Fruit fly (Drosophila melanogaster) whole organism, embryonic: Measurements from ENCODE around the gene Muted.
A peak's percentile ranks its signal among the peaks of the same experiment; 100 is the strongest.

Experiments used
- Bdp1 ChIP-seq: fragments of 200-800 bp; sonication (Bioruptor generic); optimal IDR thresholded peaks from 3 replicates; lab custom pipeline; 2016; ENCODE audit warnings: missing biosample characterization, missing genetic modification characterization
- Bgb ChIP-seq: fragments of 200-800 bp; sonication (Bioruptor generic); IDR thresholded peaks from 2 replicates; pipeline ENCODE4 v1.3.6; 2022; ENCODE audit warnings: missing biosample characterization, missing genetic modification characterization; ENCODE audit not compliant: partially characterized antibody
- CG12299 ChIP-seq: fragments of 200-800 bp; sonication (Bioruptor generic); optimal IDR thresholded peaks from 2 replicates; lab custom pipeline; 2018; ENCODE audit warnings: missing biosample characterization, mild to moderate bottlenecking, missing genetic modification characterization
- CG12391 ChIP-seq: fragments of 200-800 bp; sonication (Bioruptor generic); optimal IDR thresholded peaks from 3 replicates; lab custom pipeline; 2018; ENCODE audit warnings: missing biosample characterization, mild to moderate bottlenecking, missing genetic modification characterization, moderate library complexity
- CG12659 ChIP-seq: fragments of 200-800 bp; sonication (Bioruptor generic); optimal IDR thresholded peaks from 3 replicates; lab custom pipeline; 2017; ENCODE audit warnings: mild to moderate bottlenecking, missing biosample characterization, missing genetic modification reagents, missing genetic modification characterization
- CG14860 ChIP-seq: fragments of 200-800 bp; sonication (Bioruptor generic); IDR thresholded peaks from 3 replicates; pipeline ENCODE4 v1.3.6; 2022; ENCODE audit warnings: missing biosample characterization, missing genetic modification characterization; ENCODE audit not compliant: partially characterized antibody
- CG16813 ChIP-seq: fragments of 200-800 bp; sonication (Bioruptor generic); IDR thresholded peaks from 3 replicates; pipeline ENCODE4 v1.3.6; 2022; ENCODE audit warnings: missing biosample characterization, missing genetic modification characterization; ENCODE audit not compliant: partially characterized antibody
- CG1792 ChIP-seq: fragments of 200-800 bp; sonication (Bioruptor generic); optimal IDR thresholded peaks from 2 replicates; lab custom pipeline; 2016; ENCODE audit warnings: missing biosample characterization, missing genetic modification characterization
- CG2202 ChIP-seq: fragments of 200-800 bp; sonication (Bioruptor generic); optimal IDR thresholded peaks from 2 replicates; lab custom pipeline; 2018; ENCODE audit warnings: missing biosample characterization, mild to moderate bottlenecking, missing genetic modification characterization
- CG2875 ChIP-seq: fragments of 200-800 bp; sonication (Bioruptor generic); optimal IDR thresholded peaks from 2 replicates; lab custom pipeline; 2017; ENCODE audit warnings: missing biosample characterization, mild to moderate bottlenecking, missing genetic modification characterization, missing genetic modification reagents
- CG6689 ChIP-seq: fragments of 200-800 bp; sonication (Bioruptor generic); IDR thresholded peaks from 2 replicates; pipeline ENCODE4 v1.3.6; 2022; ENCODE audit warnings: missing biosample characterization, missing genetic modification characterization
- CG6791 ChIP-seq: fragments of 200-800 bp; sonication (Bioruptor generic); IDR thresholded peaks from 3 replicates; pipeline ENCODE4 v1.3.6; 2022; ENCODE audit warnings: missing biosample characterization, missing genetic modification characterization; ENCODE audit not compliant: partially characterized antibody
- CG8290 ChIP-seq, 3 experiments: fragments of 200-800 bp; sonication (Bioruptor generic); optimal IDR thresholded peaks; 2 replicates each; lab custom pipeline; 2016 to 2019; ENCODE audit warnings: missing biosample characterization in 3 of 3, missing genetic modification characterization in 3 of 3, mild to moderate bottlenecking in 2 of 3, moderate library complexity in 1 of 3
- CG8359 ChIP-seq: fragments of 200-800 bp; sonication (Bioruptor generic); optimal IDR thresholded peaks from 2 replicates; lab custom pipeline; 2017; ENCODE audit warnings: missing biosample characterization, mild to moderate bottlenecking, missing genetic modification characterization, borderline replicate concordance
- Dip2 ChIP-seq: fragments of 200-800 bp; sonication (Bioruptor generic); IDR thresholded peaks from 2 replicates; pipeline ENCODE4 v1.3.6; 2022; ENCODE audit warnings: missing biosample characterization, missing genetic modification characterization
- Ets65A ChIP-seq: fragments of 200-800 bp; sonication (Bioruptor generic); peaks from one replicate; lab custom pipeline; 2016; ENCODE audit warnings: missing biosample characterization, missing genetic modification characterization
- Lim3 ChIP-seq: fragments of 200-800 bp; sonication (Bioruptor generic); IDR thresholded peaks from 2 replicates; pipeline ENCODE4 v1.3.6; 2022; ENCODE audit warnings: missing biosample characterization, missing genetic modification characterization
- Lpt ChIP-seq: fragments of >200 bp; optimal IDR thresholded peaks from 2 replicates; lab custom pipeline; 2018; ENCODE audit warnings: missing biosample characterization, missing genetic modification characterization
- MBD-R2 ChIP-seq: fragments of 200-800 bp; sonication (Bioruptor generic); IDR thresholded peaks from 2 replicates; pipeline ENCODE4 v1.3.6; 2022; ENCODE audit warnings: missing biosample characterization, missing genetic modification characterization
- Med ChIP-seq: fragments of 200-800 bp; sonication (Bioruptor generic); peaks from one replicate; lab custom pipeline; 2016; ENCODE audit warnings: missing biosample characterization, missing genetic modification characterization, mild to moderate bottlenecking, inconsistent platforms, moderate library complexity
- Opbp ChIP-seq: fragments of 200-800 bp; sonication (Bioruptor generic); IDR thresholded peaks from 3 replicates; pipeline ENCODE4 v1.3.6; 2022; ENCODE audit warnings: missing biosample characterization, missing genetic modification characterization; ENCODE audit not compliant: partially characterized antibody
- Scr ChIP-seq: fragments of 200-800 bp; sonication (Bioruptor generic); IDR thresholded peaks from 2 replicates; pipeline ENCODE4 v1.3.6; 2022; ENCODE audit warnings: missing biosample characterization, missing genetic modification characterization; ENCODE audit not compliant: partially characterized antibody
- Sry-δ ChIP-seq: fragments of 200-800 bp; sonication (Bioruptor generic); optimal IDR thresholded peaks from 2 replicates; lab custom pipeline; 2016; ENCODE audit warnings: missing biosample characterization, missing genetic modification characterization
- Vsx1 ChIP-seq: fragments of 200-800 bp; sonication (Bioruptor generic); optimal IDR thresholded peaks from 2 replicates; lab custom pipeline; 2017; ENCODE audit warnings: missing biosample characterization, mild to moderate bottlenecking, missing genetic modification characterization, missing genetic modification reagents
- Xrp1 ChIP-seq: fragments of 200-800 bp; sonication (Bioruptor generic); IDR thresholded peaks from 2 replicates; pipeline ENCODE4 v1.3.6; 2022; ENCODE audit warnings: missing biosample characterization, missing genetic modification characterization
- amos ChIP-seq: fragments of 200-800 bp; sonication (Bioruptor generic); IDR thresholded peaks from 2 replicates; pipeline ENCODE4 v1.3.6; 2022; ENCODE audit warnings: missing biosample characterization, missing genetic modification characterization; ENCODE audit not compliant: partially characterized antibody
- bsh ChIP-seq, 2 experiments: fragments of 200-800 bp; sonication (Bioruptor generic); optimal IDR thresholded peaks; 2 replicates each; lab custom pipeline; 2017 to 2018; ENCODE audit warnings: mild to moderate bottlenecking in 2 of 2, missing biosample characterization in 2 of 2, missing genetic modification characterization in 2 of 2, moderate library complexity in 1 of 2
- cad ChIP-seq: fragments of >200 bp; optimal IDR thresholded peaks from 2 replicates; lab custom pipeline; 2017; ENCODE audit warnings: missing biosample characterization, missing genetic modification characterization
- exex ChIP-seq: fragments of 200-800 bp; sonication (Bioruptor generic); optimal IDR thresholded peaks from 4 replicates; lab custom pipeline; 2018; ENCODE audit warnings: missing biosample characterization, mild to moderate bottlenecking, missing genetic modification characterization, moderate library complexity
- grn ChIP-seq: fragments of 200-800 bp; sonication (Bioruptor generic); optimal IDR thresholded peaks from 3 replicates; lab custom pipeline; 2017; ENCODE audit warnings: missing biosample characterization, missing genetic modification characterization
- lmd ChIP-seq: fragments of 200-800 bp; sonication (Bioruptor generic); IDR thresholded peaks from 2 replicates; pipeline ENCODE4 v1.3.6; 2022; ENCODE audit warnings: missing biosample characterization, missing genetic modification characterization
- mld ChIP-seq: fragments of 200-800 bp; sonication (Bioruptor generic); IDR thresholded peaks from 3 replicates; pipeline ENCODE4 v1.3.6; 2022; ENCODE audit warnings: missing biosample characterization, missing genetic modification characterization; ENCODE audit not compliant: partially characterized antibody
- odd ChIP-seq: fragments of 200-800 bp; sonication (Bioruptor generic); optimal IDR thresholded peaks from 2 replicates; lab custom pipeline; 2017; ENCODE audit warnings: missing biosample characterization, mild to moderate bottlenecking, missing genetic modification characterization
- ranshi ChIP-seq: fragments of 200-800 bp; sonication (Bioruptor generic); IDR thresholded peaks from 2 replicates; pipeline ENCODE4 v1.3.6; 2022; ENCODE audit warnings: missing biosample characterization, missing genetic modification characterization
- schlank ChIP-seq: fragments of 200-800 bp; sonication (Bioruptor generic); optimal IDR thresholded peaks from 2 replicates; lab custom pipeline; 2018; ENCODE audit warnings: missing biosample characterization, mild to moderate bottlenecking, missing genetic modification characterization
- sim ChIP-seq: fragments of 200-800 bp; sonication (Bioruptor generic); IDR thresholded peaks from 2 replicates; pipeline ENCODE4 v1.3.6; 2022; ENCODE audit warnings: missing biosample characterization, missing genetic modification characterization

Gene Muted

dm6 chr3R:22395409-22396178, 33.2 kb downstream of the Muted start (continued):
- TF ChIP-seq schlank (tag; lab: Kevin White, UChicago) (no peak), CG8359 (GFP tag; lab: Kevin White, UChicago) (no peak), Lpt (GFP tag; lab: Kevin White, UChicago) (no peak), Dip2 (GFP tag; lab: Robert Waterston, UW) (no peak), CG2202 (tag; lab: Kevin White, UChicago) (no peak), CG1792 (GFP tag; lab: Kevin White, UChicago) (no peak), CG2875 (GFP tag; lab: Kevin White, UChicago) (no peak), ranshi (GFP tag; lab: Robert Waterston, UW) (no peak), Ets65A (GFP tag; lab: Kevin White, UChicago) (peak; percentile 74), grn (GFP tag; lab: Kevin White, UChicago) (no peak), MBD-R2 (GFP tag; lab: Robert Waterston, UW) (no peak), bsh (GFP tag; optimal IDR thresholded peaks at IDR 0.05; lab: Kevin White, UChicago) (peak in 1 of 2 experiments; percentile 14), Sry-δ (GFP tag; lab: Kevin White, UChicago) (no peak), CG12391 (tag; lab: Kevin White, UChicago) (peak; percentile 0), Xrp1 (GFP tag; lab: Robert Waterston, UW) (0 out of 2 replicates have a peak, but pooled peaks have one; percentile 15)

dm6 chr3R:22396238-22396772, 33.9 kb downstream of the Muted start:
- TF ChIP-seq odd = no peak
- TF ChIP-seq CG8290 (GFP tag; optimal IDR thresholded peaks at IDR 0.05; lab: Kevin White, UChicago) = no peak
- TF ChIP-seq CG8290 (tag; optimal IDR thresholded peaks at IDR 0.05; lab: Kevin White, UChicago) = peak in 1 of 2 experiments; percentile 22
- TF ChIP-seq grn (GFP tag; lab: Kevin White, UChicago) = peak; percentile 73
- TF ChIP-seq CG16813 (GFP tag; lab: Robert Waterston, UW) = peak; percentile 66
- TF ChIP-seq CG14860 (GFP tag; lab: Robert Waterston, UW) = 0 out of 3 replicates have a peak, but pooled peaks have one; percentile 35
- TF ChIP-seq exex = peak; percentile 88
- TF ChIP-seq Med = peak; percentile 25
- peak; percentile 7; the same call in 1 of the 2 replicates for TF ChIP-seq Scr
- no peak for TF ChIP-seq lmd (GFP tag; lab: Robert Waterston, UW)
- 0 out of 3 replicates have a peak, but pooled peaks have one; percentile 31 for TF ChIP-seq mld (GFP tag; lab: Robert Waterston, UW)
- TF ChIP-seq CG6689 (GFP tag; lab: Robert Waterston, UW) = no peak
- TF ChIP-seq Lim3 (GFP tag; lab: Robert Waterston, UW) = peak; percentile 19; the same call in 1 of the 2 replicates
- TF ChIP-seq amos (GFP tag; lab: Robert Waterston, UW) = peak; percentile 78; the same call in 1 of the 2 replicates
- no peak for TF ChIP-seq CG12299 (tag; lab: Kevin White, UChicago)
- peak; percentile 85 for TF ChIP-seq Vsx1 (GFP tag; lab: Kevin White, UChicago)
- TF ChIP-seq sim (GFP tag; lab: Robert Waterston, UW) = no peak
- TF ChIP-seq CG6791 (GFP tag; lab: Robert Waterston, UW) = peak; percentile 74
- TF ChIP-seq CG12659 (GFP tag; lab: Kevin White, UChicago) = no peak
- TF ChIP-seq Bgb (GFP tag; lab: Robert Waterston, UW) = peak; percentile 50; the same call in 1 of the 2 replicates
- TF ChIP-seq cad (GFP tag; lab: Kevin White, UChicago) = no peak
- peak; percentile 55; the same call in 1 of the 3 replicates for TF ChIP-seq Opbp (GFP tag; lab: Robert Waterston, UW)
- peak; percentile 94 for TF ChIP-seq Bdp1
